Worm (Caenorhabditis elegans) whole organism, early embryonic: ENCODE data around the gene F53H2.1.

Experiments
- F13C5.2 ChIP-seq: sonication (generic microtip); optimal IDR thresholded peaks from 2 replicates; lab custom pipeline; 2017; ENCODE audit warnings: mild to moderate bottlenecking, missing genetic modification characterization, inconsistent platforms, missing compliant biosample characterization
- ama-1 ChIP-seq: fragments of 150-350 bp; optimal IDR thresholded peaks from 2 replicates; lab custom pipeline; 2014
- ceh-13 ChIP-seq: fragments of 200-800 bp; sonication (Bioruptor generic); optimal IDR thresholded peaks from 2 replicates; lab custom pipeline; 2018; ENCODE audit warnings: mild to moderate bottlenecking, missing genetic modification characterization, missing compliant biosample characterization
- ets-7 ChIP-seq: sonication (generic microtip); optimal IDR thresholded peaks from 2 replicates; lab custom pipeline; 2016; ENCODE audit warnings: missing genotype, missing genetic modification characterization, missing compliant biosample characterization
- flt-1 ChIP-seq: fragments of 200-800 bp; sonication (Bioruptor generic); IDR thresholded peaks from 2 replicates; pipeline ENCODE4 v1.3.6; 2022; ENCODE audit warnings: missing genetic modification characterization, missing compliant biosample characterization
- hmbx-1 ChIP-seq: sonication (generic microtip); optimal IDR thresholded peaks from 2 replicates; lab custom pipeline; 2016; ENCODE audit warnings: mild to moderate bottlenecking, missing genetic modification characterization, missing compliant biosample characterization
- pes-1 ChIP-seq: fragments of 200-800 bp; sonication (Bioruptor generic); IDR thresholded peaks from 2 replicates; pipeline ENCODE4 v1.3.6; 2022; ENCODE audit warnings: missing genetic modification reagents, missing genetic modification characterization, missing compliant biosample characterization
- scrt-1 ChIP-seq: fragments of 200-800 bp; sonication (Bioruptor generic); IDR thresholded peaks from 2 replicates; pipeline ENCODE4 v1.3.6; 2022; ENCODE audit warnings: missing genetic modification characterization, missing compliant biosample characterization
- sea-1 ChIP-seq: fragments of 200-800 bp; sonication (Bioruptor generic); conservative IDR thresholded peaks from 2 replicates; pipeline ENCODE4 v1.3.6; 2022; ENCODE audit warnings: missing genetic modification characterization, missing compliant biosample characterization
- tbx-11 ChIP-seq: fragments of 200-800 bp; sonication (Bioruptor generic); IDR thresholded peaks from 2 replicates; pipeline ENCODE4 v1.3.6; 2022; ENCODE audit warnings: missing genetic modification characterization, missing compliant biosample characterization
- tbx-37 ChIP-seq: fragments of 200-800 bp; sonication (Bioruptor generic); conservative IDR thresholded peaks from 2 replicates; pipeline ENCODE4 v1.3.6; 2022; ENCODE audit warnings: missing genetic modification reagents, missing genetic modification characterization, missing compliant biosample characterization
- tra-4 ChIP-seq: sonication (generic microtip); optimal IDR thresholded peaks from 2 replicates; lab custom pipeline; 2017; ENCODE audit warnings: missing genetic modification characterization, missing compliant biosample characterization

DNA sequence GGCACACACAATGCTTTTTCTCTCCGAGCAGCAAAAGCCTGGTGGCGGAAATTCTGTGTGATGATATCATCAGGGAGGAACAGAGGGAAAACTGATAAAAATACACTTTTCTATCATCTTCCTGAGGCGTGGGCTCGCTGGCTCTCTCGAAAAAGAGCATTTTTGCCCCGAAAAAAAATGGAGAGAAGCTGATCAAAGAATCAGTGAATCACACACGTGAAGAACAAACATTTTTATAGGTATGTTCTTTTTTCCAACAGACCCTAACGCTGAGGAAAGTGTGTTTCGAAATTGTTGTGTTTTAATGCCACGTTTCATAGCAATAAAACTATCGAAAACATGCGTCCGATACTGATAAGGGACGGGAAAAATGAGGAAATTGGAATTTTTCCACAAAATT, 29.3 kb downstream of the F53H2.1 start:
- TF ChIP-seq tra-4 (tag; lab: Kevin White, UChicago) (no peak), ceh-13 (GFP tag; lab: Kevin White, UChicago) (no peak), scrt-1 (GFP tag; lab: Robert Waterston, UW) (no peak), hmbx-1 (no peak), F13C5.2 (tag; lab: Kevin White, UChicago) (no peak), pes-1 (no peak), ama-1 (lab: Kevin White, UChicago) (no peak), flt-1 (no peak), tbx-37 (GFP tag; lab: Robert Waterston, UW) (no peak), sea-1 (GFP tag; lab: Robert Waterston, UW) (no peak), tbx-11 (GFP tag; lab: Robert Waterston, UW) (no peak), ets-7 (tag; lab: Kevin White, UChicago) (no peak)
